Worm (Caenorhabditis elegans) whole organism, mixed stage, embryonic: Measurements from ENCODE around the gene pax-3.
A peak's percentile ranks its signal among the peaks of the same experiment; 100 is the strongest.

Experiments used
- M03D4.4 ChIP-seq: sonication (generic microtip); optimal IDR thresholded peaks from 2 replicates; lab custom pipeline; 2017; ENCODE audit warnings: mild to moderate bottlenecking, missing genetic modification characterization, missing compliant biosample characterization
- bed-3 ChIP-seq: fragments of 200-800 bp; sonication (Bioruptor generic); optimal IDR thresholded peaks from 3 replicates; lab custom pipeline; 2018; ENCODE audit warnings: mild to moderate bottlenecking, missing genetic modification characterization, moderate library complexity, missing compliant biosample characterization
- ceh-39 ChIP-seq: fragments of 150-350 bp; optimal IDR thresholded peaks from 2 replicates; lab custom pipeline; 2014; ENCODE audit warnings: missing biosample characterization, missing genetic modification characterization
- ceh-43 ChIP-seq: fragments of 200-800 bp; sonication (Bioruptor generic); optimal IDR thresholded peaks from 2 replicates; lab custom pipeline; 2018; ENCODE audit warnings: mild to moderate bottlenecking, missing genetic modification characterization, moderate library complexity, missing compliant biosample characterization
- ceh-83 ChIP-seq: fragments of 200-800 bp; sonication (Bioruptor generic); optimal IDR thresholded peaks from 2 replicates; lab custom pipeline; 2018; ENCODE audit warnings: mild to moderate bottlenecking, missing genetic modification characterization, missing compliant biosample characterization
- ces-1 ChIP-seq: fragments of 150-350 bp; optimal IDR thresholded peaks from 2 replicates; lab custom pipeline; 2014; ENCODE audit warnings: missing biosample characterization, missing genetic modification reagents, missing genetic modification characterization
- cnd-1 ChIP-seq: fragments of 200-800 bp; sonication (Bioruptor generic); optimal IDR thresholded peaks from 2 replicates; lab custom pipeline; 2018; ENCODE audit warnings: mild to moderate bottlenecking, missing genetic modification characterization, missing compliant biosample characterization
- drap-1 ChIP-seq: fragments of 200-800 bp; sonication (Bioruptor generic); optimal IDR thresholded peaks from 3 replicates; lab custom pipeline; 2018; ENCODE audit warnings: mild to moderate bottlenecking, missing genetic modification characterization, missing compliant biosample characterization
- elt-1 ChIP-seq: sonication (generic microtip); optimal IDR thresholded peaks from 2 replicates; lab custom pipeline; 2017; ENCODE audit warnings: missing genetic modification characterization, mild to moderate bottlenecking, missing compliant biosample characterization, antibody characterized with exemption, moderate library complexity, borderline replicate concordance; ENCODE audit not compliant: insufficient read depth
- elt-3 ChIP-seq: fragments of 150-350 bp; optimal IDR thresholded peaks from 2 replicates; lab custom pipeline; 2014; ENCODE audit warnings: missing biosample characterization, missing genetic modification characterization
- flh-1 ChIP-seq: fragments of 200-800 bp; sonication (Bioruptor generic); optimal IDR thresholded peaks from 2 replicates; lab custom pipeline; 2018; ENCODE audit warnings: mild to moderate bottlenecking, missing genetic modification characterization, moderate library complexity, missing compliant biosample characterization
- hlh-1 ChIP-seq: fragments of 150-350 bp; optimal IDR thresholded peaks from 2 replicates; lab custom pipeline; 2014; ENCODE audit warnings: missing biosample characterization, missing genetic modification reagents, missing genetic modification characterization
- lin-13 ChIP-seq: fragments of 150-350 bp; optimal IDR thresholded peaks from 2 replicates; lab custom pipeline; 2014; ENCODE audit warnings: missing biosample characterization, missing genetic modification characterization
- lin-32 ChIP-seq: fragments of 200-800 bp; sonication (Bioruptor generic); optimal IDR thresholded peaks from 2 replicates; lab custom pipeline; 2018; ENCODE audit warnings: mild to moderate bottlenecking, missing genetic modification characterization, missing compliant biosample characterization
- lsy-2 ChIP-seq: fragments of 150-350 bp; optimal IDR thresholded peaks from 2 replicates; lab custom pipeline; 2014; ENCODE audit warnings: missing biosample characterization, missing genetic modification characterization
- mab-5 ChIP-seq: fragments of 150-350 bp; optimal IDR thresholded peaks from 2 replicates; lab custom pipeline; 2014; ENCODE audit warnings: missing biosample characterization, missing genetic modification characterization
- mep-1 ChIP-seq: fragments of 150-350 bp; optimal IDR thresholded peaks from 2 replicates; lab custom pipeline; 2017; ENCODE audit warnings: missing biosample characterization, missing genetic modification reagents, missing genetic modification characterization, inconsistent platforms
- mls-2 ChIP-seq: sonication (generic microtip); optimal IDR thresholded peaks from 2 replicates; lab custom pipeline; 2016; ENCODE audit warnings: mild to moderate bottlenecking, missing genetic modification characterization, moderate library complexity, missing compliant biosample characterization
- nhr-12 ChIP-seq: fragments of 150-350 bp; optimal IDR thresholded peaks from 2 replicates; lab custom pipeline; 2014; ENCODE audit warnings: missing biosample characterization, missing genetic modification characterization
- nhr-2 ChIP-seq: fragments of 150-350 bp; optimal IDR thresholded peaks from 2 replicates; lab custom pipeline; 2014; ENCODE audit warnings: missing biosample characterization, missing genetic modification characterization
- nhr-237 ChIP-seq: fragments of 150-350 bp; optimal IDR thresholded peaks from 2 replicates; lab custom pipeline; 2014; ENCODE audit warnings: missing biosample characterization, missing genetic modification characterization
- nhr-28 ChIP-seq: fragments of 150-350 bp; optimal IDR thresholded peaks from 2 replicates; lab custom pipeline; 2014; ENCODE audit warnings: missing biosample characterization, missing genetic modification characterization
- pha-4 ChIP-seq: fragments of 150-350 bp; optimal IDR thresholded peaks from 2 replicates; lab custom pipeline; 2018; ENCODE audit warnings: missing biosample characterization, missing genetic modification reagents, missing genetic modification characterization
- sem-2 ChIP-seq: fragments of 200-800 bp; sonication (Bioruptor generic); optimal IDR thresholded peaks from 2 replicates; lab custom pipeline; 2018; ENCODE audit warnings: mild to moderate bottlenecking, missing genetic modification characterization, missing compliant biosample characterization
- snpc-4 ChIP-seq: fragments of 150-350 bp; optimal IDR thresholded peaks from 2 replicates; lab custom pipeline; 2014; ENCODE audit warnings: missing biosample characterization, missing genetic modification characterization
- sptf-1 ChIP-seq: sonication (generic microtip); optimal IDR thresholded peaks from 2 replicates; lab custom pipeline; 2017; ENCODE audit warnings: mild to moderate bottlenecking, missing genetic modification characterization, moderate library complexity, missing compliant biosample characterization
- tbx-8 ChIP-seq: fragments of 200-800 bp; sonication (Bioruptor generic); optimal IDR thresholded peaks from 2 replicates; lab custom pipeline; 2018; ENCODE audit warnings: mild to moderate bottlenecking, missing genetic modification characterization, moderate library complexity, missing compliant biosample characterization
- unc-62 ChIP-seq: fragments of 150-350 bp; optimal IDR thresholded peaks from 2 replicates; lab custom pipeline; 2014; ENCODE audit warnings: missing biosample characterization, missing genetic modification reagents, missing genetic modification characterization
- zip-8 ChIP-seq: fragments of 150-350 bp; optimal IDR thresholded peaks from 2 replicates; lab custom pipeline; 2014; ENCODE audit warnings: missing biosample characterization, missing genetic modification characterization
- ztf-11 ChIP-seq: fragments of 150-350 bp; optimal IDR thresholded peaks from 2 replicates; lab custom pipeline; 2014; ENCODE audit warnings: missing biosample characterization, missing genetic modification characterization

pax-3 gene

ce11 chrII:10146488-10146887 lies at the start of gene pax-3:
pax-3 (plus strand) TSS chrII:10146570.
- TF ChIP-seq unc-62 (GFP tag; lab: Kevin White, UChicago) (no peak), lsy-2 (tag; lab: Kevin White, UChicago) (peak; percentile 71), mep-1 (tag; lab: Kevin White, UChicago) (no peak)
- TF ChIP-seq, all 35 proteins: peak for 1

- no peak for TF ChIP-seq nhr-12 (tag; lab: Kevin White, UChicago)
- TF ChIP-seq nhr-28 (tag; lab: Kevin White, UChicago) = no peak
- no peak for TF ChIP-seq ceh-39 (tag; lab: Kevin White, UChicago)
- TF ChIP-seq ceh-43 (GFP tag; lab: Kevin White, UChicago) = no peak
- no peak for TF ChIP-seq hlh-1
- no peak for TF ChIP-seq sem-2 (GFP tag; lab: Kevin White, UChicago)
- TF ChIP-seq lin-32 (GFP tag; lab: Kevin White, UChicago) = no peak
- no peak for TF ChIP-seq ztf-11 (tag; lab: Kevin White, UChicago)
- no peak for TF ChIP-seq ces-1 (GFP tag; lab: Kevin White, UChicago)
- no peak for TF ChIP-seq bed-3 (GFP tag; lab: Kevin White, UChicago)
These were observed 47.9 kb upstream of the pax-3 start for ce11 chrII:10098428-10098827.

DNA sequence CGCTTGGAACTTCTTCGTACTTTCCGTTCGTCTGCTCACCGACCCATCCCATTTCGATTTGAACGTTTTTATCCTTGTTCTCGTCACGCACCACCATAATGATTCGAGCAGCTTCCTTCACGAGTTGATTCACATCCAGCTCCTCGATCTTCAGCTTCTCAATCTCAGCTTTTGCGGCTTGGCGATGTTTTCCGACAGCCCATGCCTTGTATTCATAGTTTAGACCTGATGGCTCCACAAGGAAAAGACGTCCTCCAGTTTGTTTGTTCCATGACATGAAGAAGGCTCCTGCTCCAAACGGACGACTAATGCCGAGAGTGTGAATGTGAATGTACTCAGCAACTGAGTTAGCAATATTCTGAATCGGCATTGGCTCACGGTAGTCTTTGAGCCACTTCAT lies 47.3 kb upstream of the pax-3 start:
- TF ChIP-seq pha-4 (tag; lab: Kevin White, UChicago) = no peak
- no peak for TF ChIP-seq sptf-1 (tag; lab: Kevin White, UChicago)
- no peak for TF ChIP-seq ceh-83 (GFP tag; lab: Kevin White, UChicago)

DNA sequence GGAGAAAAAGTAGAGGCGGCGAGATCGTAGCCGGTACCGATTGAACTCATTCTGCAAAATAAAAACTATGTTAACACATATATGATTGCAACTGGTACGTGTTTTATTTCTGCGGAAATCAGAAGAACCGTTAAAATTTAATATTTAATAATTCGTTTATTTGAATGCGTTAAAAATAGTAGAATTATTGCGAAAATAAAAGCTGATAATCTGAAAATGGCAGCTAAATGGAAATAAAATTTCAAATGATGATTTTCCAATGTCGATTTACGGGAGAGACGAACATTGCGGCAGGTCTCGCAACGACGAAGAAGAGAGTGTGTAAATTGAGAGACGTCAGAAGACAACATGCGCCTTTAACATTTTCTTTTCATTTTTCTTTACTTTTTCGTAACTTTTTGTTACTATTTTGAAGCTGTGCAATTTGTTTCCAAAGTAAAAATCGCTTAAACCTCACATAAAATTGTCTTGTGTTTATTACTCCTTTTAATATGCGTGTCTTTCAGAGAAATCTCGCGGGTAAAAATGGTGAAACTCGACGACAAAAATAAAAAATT lies 46.5 kb upstream of the pax-3 start, which contains the start of the genes pas-7 and puf-12:
Gene pas-7, minus strand, starts transcription at position 51 of the 557 bp plus-strand sequence.
Gene puf-12, plus strand, starts transcription at position 507 of the 557 bp plus-strand sequence.
- TF ChIP-seq lsy-2 (tag; lab: Kevin White, UChicago) (peak; percentile 37), elt-1 (tag; lab: Kevin White, UChicago) (no peak), M03D4.4 (tag; lab: Kevin White, UChicago) (no peak), snpc-4 (tag; lab: Kevin White, UChicago) (no peak), elt-3 (tag; lab: Kevin White, UChicago) (no peak), nhr-2 (tag; lab: Kevin White, UChicago) (no peak), hlh-1 (peak; percentile 13), unc-62 (GFP tag; lab: Kevin White, UChicago) (no peak), pha-4 (tag; lab: Kevin White, UChicago) (peak; percentile 30), nhr-237 (tag; lab: Kevin White, UChicago) (no peak), ztf-11 (tag; lab: Kevin White, UChicago) (no peak), nhr-12 (tag; lab: Kevin White, UChicago) (no peak), mls-2 (tag; lab: Kevin White, UChicago) (no peak), flh-1 (no peak), sem-2 (GFP tag; lab: Kevin White, UChicago) (no peak), bed-3 (GFP tag; lab: Kevin White, UChicago) (no peak), mep-1 (tag; lab: Kevin White, UChicago) (peak; percentile 43), cnd-1 (tag; lab: Kevin White, UChicago) (no peak), tbx-8 (GFP tag; lab: Kevin White, UChicago) (no peak)

ce11 chrII:10103212-10103611 lies 43.2 kb upstream of the pax-3 start:
- TF ChIP-seq flh-1 (no peak), ces-1 (GFP tag; lab: Kevin White, UChicago) (no peak), drap-1 (GFP tag; lab: Kevin White, UChicago) (no peak), lin-13 (tag; lab: Kevin White, UChicago) (no peak), mab-5 (tag; lab: Kevin White, UChicago) (no peak), zip-8 (tag; lab: Kevin White, UChicago) (peak; percentile 97)
